Worm (Caenorhabditis elegans) whole organism, mixed stage, embryonic: ENCODE measurements around the gene C25A8.2.

Experiments used
- M03D4.4 ChIP-seq: sonication (generic microtip); optimal IDR thresholded peaks from 2 replicates; lab custom pipeline; 2017; ENCODE audit warnings: mild to moderate bottlenecking, missing genetic modification characterization, missing compliant biosample characterization
- bed-3 ChIP-seq: fragments of 200-800 bp; sonication (Bioruptor generic); optimal IDR thresholded peaks from 3 replicates; lab custom pipeline; 2018; ENCODE audit warnings: mild to moderate bottlenecking, missing genetic modification characterization, moderate library complexity, missing compliant biosample characterization
- blmp-1 ChIP-seq: fragments of 150-350 bp; optimal IDR thresholded peaks from 2 replicates; lab custom pipeline; 2014; ENCODE audit warnings: missing biosample characterization, missing genetic modification characterization
- elt-1 ChIP-seq: sonication (generic microtip); optimal IDR thresholded peaks from 2 replicates; lab custom pipeline; 2017; ENCODE audit warnings: missing genetic modification characterization, mild to moderate bottlenecking, missing compliant biosample characterization, antibody characterized with exemption, moderate library complexity, borderline replicate concordance; ENCODE audit not compliant: insufficient read depth
- lin-13 ChIP-seq: fragments of 150-350 bp; optimal IDR thresholded peaks from 2 replicates; lab custom pipeline; 2014; ENCODE audit warnings: missing biosample characterization, missing genetic modification characterization
- lsy-2 ChIP-seq: fragments of 150-350 bp; optimal IDR thresholded peaks from 2 replicates; lab custom pipeline; 2014; ENCODE audit warnings: missing biosample characterization, missing genetic modification characterization
- nhr-12 ChIP-seq: fragments of 150-350 bp; optimal IDR thresholded peaks from 2 replicates; lab custom pipeline; 2014; ENCODE audit warnings: missing biosample characterization, missing genetic modification characterization
- pha-4 ChIP-seq: fragments of 150-350 bp; optimal IDR thresholded peaks from 2 replicates; lab custom pipeline; 2018; ENCODE audit warnings: missing biosample characterization, missing genetic modification reagents, missing genetic modification characterization
- snpc-4 ChIP-seq: fragments of 150-350 bp; optimal IDR thresholded peaks from 2 replicates; lab custom pipeline; 2014; ENCODE audit warnings: missing biosample characterization, missing genetic modification characterization
- unc-39 ChIP-seq: fragments of 150-350 bp; optimal IDR thresholded peaks from 2 replicates; lab custom pipeline; 2014; ENCODE audit warnings: missing biosample characterization, missing genetic modification characterization
- unc-62 ChIP-seq: fragments of 150-350 bp; optimal IDR thresholded peaks from 2 replicates; lab custom pipeline; 2014; ENCODE audit warnings: missing biosample characterization, missing genetic modification reagents, missing genetic modification characterization

- no peak for TF ChIP-seq lin-13 (tag; lab: Kevin White, UChicago)
- TF ChIP-seq unc-62 (GFP tag; lab: Kevin White, UChicago), result no peak
- TF ChIP-seq elt-1 (tag; lab: Kevin White, UChicago), result no peak
- no peak for TF ChIP-seq pha-4 (tag; lab: Kevin White, UChicago)
- no peak for TF ChIP-seq nhr-12 (tag; lab: Kevin White, UChicago)
- TF ChIP-seq lsy-2, result no peak
- TF ChIP-seq M03D4.4 (tag; lab: Kevin White, UChicago), result no peak
- TF ChIP-seq bed-3 (GFP tag; lab: Kevin White, UChicago), result no peak
- TF ChIP-seq unc-39 (tag; lab: Kevin White, UChicago), result no peak
- no peak for TF ChIP-seq snpc-4 (tag; lab: Kevin White, UChicago)
- no peak for TF ChIP-seq blmp-1 (tag; lab: Kevin White, UChicago)
Measured at ce11 chrIV:7051515-7051914, 41.9 kb downstream of the C25A8.2 start.
